Fruit fly (Drosophila melanogaster) whole organism, embryonic: Measurements from ENCODE around the gene CG17300.

Source experiments
- CG10209 ChIP-seq: fragments of 200-800 bp; sonication (Bioruptor generic); optimal IDR thresholded peaks from 3 replicates; lab custom pipeline; 2017; ENCODE audit warnings: missing biosample characterization, mild to moderate bottlenecking, missing genetic modification characterization, missing genetic modification reagents
- CG10979 ChIP-seq: fragments of 200-800 bp; sonication (Bioruptor generic); optimal IDR thresholded peaks from 2 replicates; lab custom pipeline; 2018; ENCODE audit warnings: missing biosample characterization, mild to moderate bottlenecking, missing genetic modification characterization, moderate library complexity
- CG12155 ChIP-seq: fragments of 200-800 bp; sonication (Bioruptor generic); optimal IDR thresholded peaks from 3 replicates; lab custom pipeline; 2016; ENCODE audit warnings: missing biosample characterization, missing genetic modification characterization
- CG12391 ChIP-seq: fragments of 200-800 bp; sonication (Bioruptor generic); optimal IDR thresholded peaks from 3 replicates; lab custom pipeline; 2018; ENCODE audit warnings: missing biosample characterization, mild to moderate bottlenecking, missing genetic modification characterization, moderate library complexity
- CG12659 ChIP-seq: fragments of 200-800 bp; sonication (Bioruptor generic); optimal IDR thresholded peaks from 3 replicates; lab custom pipeline; 2017; ENCODE audit warnings: mild to moderate bottlenecking, missing biosample characterization, missing genetic modification reagents, missing genetic modification characterization
- CG12744 ChIP-seq: fragments of 200-800 bp; sonication (Bioruptor generic); optimal IDR thresholded peaks from 2 replicates; lab custom pipeline; 2016; ENCODE audit warnings: missing biosample characterization, missing genetic modification characterization
- CG13123 ChIP-seq: fragments of 200-800 bp; sonication (Bioruptor generic); optimal IDR thresholded peaks from 2 replicates; lab custom pipeline; 2016; ENCODE audit warnings: missing biosample characterization, missing genetic modification characterization
- CG15073 ChIP-seq: fragments of 200-800 bp; sonication (Bioruptor generic); optimal IDR thresholded peaks from 2 replicates; lab custom pipeline; 2016; ENCODE audit warnings: missing biosample characterization, missing genetic modification characterization
- CG15479 ChIP-seq: fragments of 200-800 bp; sonication (Bioruptor generic); optimal IDR thresholded peaks from 3 replicates; lab custom pipeline; 2019; ENCODE audit warnings: missing biosample characterization, mild to moderate bottlenecking, missing genetic modification characterization, moderate library complexity
- CG1602 ChIP-seq: fragments of 200-800 bp; sonication (Bioruptor generic); optimal IDR thresholded peaks from 3 replicates; lab custom pipeline; 2016; ENCODE audit warnings: missing biosample characterization, missing genetic modification characterization
- CG17359 ChIP-seq: fragments of 200-800 bp; sonication (Bioruptor generic); optimal IDR thresholded peaks from 3 replicates; lab custom pipeline; 2018; ENCODE audit warnings: missing biosample characterization, mild to moderate bottlenecking, missing genetic modification characterization, moderate library complexity
- CG17568 ChIP-seq: fragments of 200-800 bp; sonication (Bioruptor generic); optimal IDR thresholded peaks from 2 replicates; lab custom pipeline; 2018; ENCODE audit warnings: missing biosample characterization, mild to moderate bottlenecking, missing genetic modification characterization, moderate library complexity
- CG1832 ChIP-seq: fragments of 200-800 bp; sonication (Bioruptor generic); optimal IDR thresholded peaks from 2 replicates; lab custom pipeline; 2017; ENCODE audit warnings: missing biosample characterization, mild to moderate bottlenecking, missing genetic modification characterization, inconsistent platforms
- CG31388 ChIP-seq: fragments of 200-800 bp; sonication (Bioruptor generic); optimal IDR thresholded peaks from 2 replicates; lab custom pipeline; 2016; ENCODE audit warnings: missing biosample characterization, missing genetic modification characterization
- CG34422 ChIP-seq: fragments of 200-800 bp; sonication (Bioruptor generic); IDR thresholded peaks from 3 replicates; pipeline ENCODE4 v1.3.6; 2022; ENCODE audit warnings: missing biosample characterization, missing genetic modification characterization
- CG6254 ChIP-seq: fragments of 200-800 bp; sonication (Bioruptor generic); optimal IDR thresholded peaks from 3 replicates; lab custom pipeline; 2017; ENCODE audit warnings: mild to moderate bottlenecking, missing biosample characterization, missing genetic modification reagents, missing genetic modification characterization
- CG6765 ChIP-seq: fragments of 200-800 bp; sonication (Bioruptor generic); optimal IDR thresholded peaks from 3 replicates; lab custom pipeline; 2017; ENCODE audit warnings: missing biosample characterization, mild to moderate bottlenecking, missing genetic modification characterization
- CG7271 ChIP-seq: fragments of 200-800 bp; sonication (Bioruptor generic); optimal IDR thresholded peaks from 2 replicates; lab custom pipeline; 2018; ENCODE audit warnings: missing biosample characterization, mild to moderate bottlenecking, missing genetic modification characterization, moderate library complexity
- CG7556 ChIP-seq: fragments of 200-800 bp; sonication (Bioruptor generic); optimal IDR thresholded peaks from 2 replicates; lab custom pipeline; 2017; ENCODE audit warnings: missing biosample characterization, mild to moderate bottlenecking, missing genetic modification characterization
- CG8089 ChIP-seq: fragments of 200-800 bp; sonication (Bioruptor generic); optimal IDR thresholded peaks from 3 replicates; lab custom pipeline; 2016; ENCODE audit warnings: missing biosample characterization, missing genetic modification characterization
- CG9215 ChIP-seq: fragments of 200-800 bp; sonication (Bioruptor generic); IDR thresholded peaks from 2 replicates; pipeline ENCODE4 v1.3.6; 2022; ENCODE audit warnings: missing biosample characterization, missing genetic modification characterization
- CG9797 ChIP-seq: fragments of 200-800 bp; sonication (Bioruptor generic); optimal IDR thresholded peaks from 3 replicates; lab custom pipeline; 2018; ENCODE audit warnings: missing biosample characterization, mild to moderate bottlenecking, missing genetic modification characterization
- Dip3 ChIP-seq: fragments of 200-800 bp; sonication (Bioruptor generic); optimal IDR thresholded peaks from 3 replicates; lab custom pipeline; 2016; ENCODE audit warnings: missing biosample characterization, missing genetic modification characterization
- HLHmδ ChIP-seq: fragments of 200-800 bp; sonication (Bioruptor generic); optimal IDR thresholded peaks from 2 replicates; lab custom pipeline; 2018; ENCODE audit warnings: missing biosample characterization, mild to moderate bottlenecking, missing genetic modification characterization, moderate library complexity
- HmgD ChIP-seq: fragments of 200-800 bp; sonication (Bioruptor generic); optimal IDR thresholded peaks from 3 replicates; lab custom pipeline; 2016; ENCODE audit warnings: missing biosample characterization, missing genetic modification characterization
- Hmr ChIP-seq: fragments of 200-800 bp; sonication (Bioruptor generic); optimal IDR thresholded peaks from 3 replicates; lab custom pipeline; 2017; ENCODE audit warnings: mild to moderate bottlenecking, missing biosample characterization, missing genetic modification reagents, missing genetic modification characterization
- Poxn ChIP-seq: fragments of 200-800 bp; sonication (Bioruptor generic); IDR thresholded peaks from 2 replicates; pipeline ENCODE4 v1.3.6; 2022; ENCODE audit warnings: missing biosample characterization, missing genetic modification characterization
- Rfx ChIP-seq: fragments of 200-800 bp; sonication (Bioruptor generic); IDR thresholded peaks from 2 replicates; pipeline ENCODE4 v1.3.6; 2022; ENCODE audit warnings: missing biosample characterization, missing genetic modification characterization
- Sox100B ChIP-seq: fragments of 200-800 bp; sonication (Bioruptor generic); optimal IDR thresholded peaks from 3 replicates; lab custom pipeline; 2018; ENCODE audit warnings: missing biosample characterization, mild to moderate bottlenecking, missing genetic modification characterization
- Spps ChIP-seq: fragments of 200-800 bp; sonication (Bioruptor generic); optimal IDR thresholded peaks from 2 replicates; lab custom pipeline; 2018; ENCODE audit warnings: missing biosample characterization, mild to moderate bottlenecking, missing genetic modification characterization
- Xbp1 ChIP-seq: fragments of 200-800 bp; sonication (Bioruptor generic); optimal IDR thresholded peaks from 3 replicates; lab custom pipeline; 2016; ENCODE audit warnings: missing biosample characterization, mild to moderate bottlenecking, missing genetic modification characterization
- ase ChIP-seq: fragments of 200-800 bp; sonication (Bioruptor generic); IDR thresholded peaks from 3 replicates; pipeline ENCODE4 v1.3.6; 2022; ENCODE audit warnings: missing biosample characterization, missing genetic modification characterization
- cwo ChIP-seq: fragments of 200-800 bp; sonication (Bioruptor generic); optimal IDR thresholded peaks from 3 replicates; lab custom pipeline; 2017; ENCODE audit warnings: missing biosample characterization, missing genetic modification characterization, mild to moderate bottlenecking, moderate library complexity, missing genetic modification reagents
- danr ChIP-seq: fragments of 200-800 bp; sonication (Bioruptor generic); IDR thresholded peaks from 2 replicates; pipeline ENCODE4 v1.3.6; 2022; ENCODE audit warnings: missing biosample characterization, missing genetic modification characterization
- emc ChIP-seq: fragments of 200-800 bp; sonication (Bioruptor generic); optimal IDR thresholded peaks from 2 replicates; lab custom pipeline; 2016; ENCODE audit warnings: missing biosample characterization, missing genetic modification characterization
- ftz-f1 ChIP-seq: fragments of 200-800 bp; sonication (Bioruptor generic); optimal IDR thresholded peaks from 2 replicates; lab custom pipeline; 2016; ENCODE audit warnings: missing biosample characterization, missing genetic modification characterization
- gce ChIP-seq: fragments of 200-800 bp; sonication (Bioruptor generic); IDR thresholded peaks from 3 replicates; pipeline ENCODE4 v1.3.6; 2022; ENCODE audit warnings: missing biosample characterization, missing genetic modification characterization
- insv ChIP-seq, 2 experiments: fragments of 200-800 bp; sonication (Bioruptor generic); optimal IDR thresholded peaks; 3 replicates each; lab custom pipeline; 2016 to 2018; ENCODE audit warnings: missing biosample characterization in 2 of 2, missing genetic modification characterization in 2 of 2
- jumu ChIP-seq: fragments of 200-800 bp; sonication (Bioruptor generic); optimal IDR thresholded peaks from 3 replicates; lab custom pipeline; 2016; ENCODE audit warnings: missing biosample characterization, missing genetic modification characterization
- p53 ChIP-seq: fragments of 200-800 bp; sonication (Bioruptor generic); optimal IDR thresholded peaks from 2 replicates; lab custom pipeline; 2016; ENCODE audit warnings: missing biosample characterization, missing genetic modification characterization
- phol ChIP-seq: fragments of 200-800 bp; sonication (Bioruptor generic); optimal IDR thresholded peaks from 3 replicates; lab custom pipeline; 2018; ENCODE audit warnings: missing biosample characterization, mild to moderate bottlenecking, missing genetic modification characterization, moderate library complexity
- run ChIP-seq: fragments of 200-800 bp; sonication (Bioruptor generic); optimal IDR thresholded peaks from 3 replicates; lab custom pipeline; 2018; ENCODE audit warnings: missing biosample characterization, mild to moderate bottlenecking, missing genetic modification characterization
- salm ChIP-seq: fragments of 200-800 bp; sonication (Bioruptor generic); optimal IDR thresholded peaks from 2 replicates; lab custom pipeline; 2018; ENCODE audit warnings: missing biosample characterization, mild to moderate bottlenecking, missing genetic modification characterization
- schlank ChIP-seq: fragments of 200-800 bp; sonication (Bioruptor generic); optimal IDR thresholded peaks from 2 replicates; lab custom pipeline; 2018; ENCODE audit warnings: missing biosample characterization, mild to moderate bottlenecking, missing genetic modification characterization
- sob ChIP-seq: fragments of 200-800 bp; sonication (Bioruptor generic); IDR thresholded peaks from 2 replicates; pipeline ENCODE4 v1.3.6; 2022; ENCODE audit warnings: missing biosample characterization, missing genetic modification characterization
- tll ChIP-seq, 2 experiments: fragments of 200-800 bp in 1 of 2; fragments of >200 bp in 1 of 2; sonication (Bioruptor generic) in 1 of 2; optimal IDR thresholded peaks; 2 replicates each; lab custom pipeline; 2017 to 2019; ENCODE audit warnings: missing biosample characterization in 2 of 2, missing genetic modification characterization in 2 of 2, mild to moderate bottlenecking in 1 of 2, moderate library complexity in 1 of 2
- ttk ChIP-seq: fragments of 200-800 bp; sonication (Bioruptor generic); IDR thresholded peaks from 2 replicates; pipeline ENCODE4 v2.1.2; 2022; ENCODE audit warnings: missing biosample characterization, missing genetic modification characterization
- unc-4 ChIP-seq: fragments of 200-800 bp; sonication (Bioruptor generic); IDR thresholded peaks from 2 replicates; pipeline ENCODE4 v1.3.6; 2022; ENCODE audit warnings: missing biosample characterization, missing genetic modification characterization; ENCODE audit not compliant: partially characterized antibody
- unpg ChIP-seq: fragments of 200-800 bp; sonication (Bioruptor generic); optimal IDR thresholded peaks from 3 replicates; lab custom pipeline; 2018; ENCODE audit warnings: missing biosample characterization, mild to moderate bottlenecking, missing genetic modification characterization, moderate library complexity
- wor ChIP-seq: fragments of 200-800 bp; sonication (Bioruptor generic); IDR thresholded peaks from 2 replicates; pipeline ENCODE4 v1.3.6; 2022; ENCODE audit warnings: missing biosample characterization, missing genetic modification characterization
- zen ChIP-seq: fragments of 200-800 bp; sonication (Bioruptor generic); optimal IDR thresholded peaks from 3 replicates; lab custom pipeline; 2018; ENCODE audit warnings: missing biosample characterization, mild to moderate bottlenecking, missing genetic modification characterization, moderate library complexity

CG17300 gene

DNA sequence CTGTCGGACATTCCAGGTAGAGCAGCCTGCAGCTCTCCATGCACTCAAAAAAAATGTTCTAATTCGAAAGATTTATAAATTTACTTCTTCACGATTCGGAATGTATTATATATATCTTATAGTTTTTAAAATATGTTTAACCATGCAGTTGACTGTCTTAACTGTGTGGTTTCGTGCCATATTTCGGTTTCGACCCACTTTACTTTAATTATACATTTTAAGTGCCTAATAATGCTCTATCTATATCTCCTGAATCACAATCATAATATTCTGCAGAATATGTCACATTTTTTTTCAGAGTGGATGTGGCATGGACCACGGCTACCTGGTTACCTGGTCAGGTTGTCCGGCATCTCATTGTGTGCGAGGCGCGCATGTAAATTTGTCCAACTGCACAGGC, 37.4 kb downstream of the CG17300 start (continued):
- TF ChIP-seq wor (GFP tag; lab: Robert Waterston, UW) (no peak), CG12659 (GFP tag; lab: Kevin White, UChicago) (no peak), CG34422 (0 out of 3 replicates have a peak, but pooled peaks have one; percentile 13), salm (tag; lab: Kevin White, UChicago) (no peak), tll (GFP tag; optimal IDR thresholded peaks at IDR 0.05; lab: Kevin White, UChicago) (peak in 1 of 2 experiments; percentile 65), danr (GFP tag; lab: Robert Waterston, UW) (no peak), Spps (no peak), CG12391 (tag; lab: Kevin White, UChicago) (peak; percentile 14), CG6765 (GFP tag; lab: Kevin White, UChicago) (no peak), Rfx (no peak), Poxn (GFP tag; lab: Robert Waterston, UW) (no peak), insv (GFP tag; optimal IDR thresholded peaks at IDR 0.05; lab: Kevin White, UChicago) (no peak), CG15479 (GFP tag; lab: Kevin White, UChicago) (peak; percentile 89), CG10979 (tag; lab: Kevin White, UChicago) (peak; percentile 52), HmgD (GFP tag; lab: Kevin White, UChicago) (no peak), CG1602 (GFP tag; lab: Kevin White, UChicago) (no peak), CG7271 (peak; percentile 3), unc-4 (GFP tag; lab: Robert Waterston, UW) (no peak), jumu (GFP tag; lab: Kevin White, UChicago) (no peak), emc (GFP tag; lab: Kevin White, UChicago) (no peak), CG17359 (no peak), CG13123 (GFP tag; lab: Kevin White, UChicago) (no peak), CG6254 (GFP tag; lab: Kevin White, UChicago) (no peak), CG10209 (GFP tag; lab: Kevin White, UChicago) (no peak), CG9215 (GFP tag; lab: Robert Waterston, UW) (no peak), run (tag; lab: Kevin White, UChicago) (no peak), Hmr (no peak), phol (tag; lab: Kevin White, UChicago) (peak; percentile 15), CG8089 (no peak), p53 (no peak), gce (GFP tag; lab: Robert Waterston, UW) (no peak), Sox100B (no peak), CG1832 (GFP tag; lab: Kevin White, UChicago) (no peak), CG12155 (GFP tag; lab: Kevin White, UChicago) (no peak), CG17568 (GFP tag; lab: Kevin White, UChicago) (no peak), ftz-f1 (GFP tag; lab: Kevin White, UChicago) (no peak), Dip3 (GFP tag; lab: Kevin White, UChicago) (no peak), CG31388 (GFP tag; lab: Kevin White, UChicago) (no peak), HLHmδ (no peak), CG15073 (GFP tag; lab: Kevin White, UChicago) (no peak), Xbp1 (GFP tag; lab: Kevin White, UChicago) (no peak), unpg (GFP tag; lab: Kevin White, UChicago) (no peak), CG12744 (no peak), zen (tag; lab: Kevin White, UChicago) (peak; percentile 83), sob (GFP tag; lab: Robert Waterston, UW) (no peak), ase (GFP tag; lab: Robert Waterston, UW) (no peak), CG7556 (peak; percentile 20), CG9797 (GFP tag; lab: Kevin White, UChicago) (no peak), cwo (GFP tag; lab: Kevin White, UChicago) (no peak), schlank (tag; lab: Kevin White, UChicago) (no peak), ttk (GFP tag; lab: Robert Waterston, UW) (no peak)
